Worm (Caenorhabditis elegans) whole organism, L4/young adult: ENCODE measurements around the gene W07A12.4.

ENCODE experiments used
- W03F9.2 ChIP-seq: fragments of 150-350 bp; optimal IDR thresholded peaks from 2 replicates; lab custom pipeline; 2014; ENCODE audit warnings: missing biosample characterization, missing genetic modification characterization
- dao-5 ChIP-seq: sonication (generic microtip); optimal IDR thresholded peaks from 2 replicates; lab custom pipeline; 2016; ENCODE audit warnings: missing genotype, missing genetic modification characterization, moderate library complexity, missing compliant biosample characterization

DNA sequence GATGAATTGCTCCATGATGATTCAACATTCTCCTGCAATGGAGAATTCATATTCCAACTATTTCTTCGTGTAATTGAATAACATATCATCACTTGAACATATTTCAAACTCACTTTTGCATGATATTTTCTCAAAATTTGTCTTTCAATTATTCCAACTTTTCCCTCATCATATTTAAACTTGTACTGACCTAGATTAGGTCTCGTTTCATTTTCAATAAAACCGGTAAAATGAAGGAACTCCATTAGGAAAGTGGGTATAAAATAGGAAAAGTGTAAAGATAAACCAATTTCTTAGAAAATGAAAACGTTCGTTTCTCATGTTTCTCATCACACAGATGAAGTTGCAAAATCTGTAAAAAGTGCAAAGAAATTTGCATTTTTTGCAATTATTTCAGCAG is 6.2 kb downstream of the W07A12.4 start, which contains the start of gene col-78:
- TF ChIP-seq dao-5 (tag; lab: Kevin White, UChicago), result no peak
- TF ChIP-seq W03F9.2 (tag; lab: Kevin White, UChicago), result no peak
